Fruit fly (Drosophila melanogaster) whole organism, prepupa: ENCODE data around the gene CG3191.

Source experiments
- Blimp-1 ChIP-seq: fragments of 200-800 bp; sonication (Bioruptor generic); optimal IDR thresholded peaks from 3 replicates; lab custom pipeline; 2017; ENCODE audit warnings: missing biosample characterization, missing genetic modification characterization, mild to moderate bottlenecking, moderate library complexity, missing genetic modification reagents
- CG10669 ChIP-seq: fragments of 200-800 bp; sonication (Bioruptor generic); optimal IDR thresholded peaks from 3 replicates; lab custom pipeline; 2018; ENCODE audit warnings: missing biosample characterization, mild to moderate bottlenecking, missing genetic modification characterization, moderate library complexity
- CG11762 ChIP-seq: fragments of 200-800 bp; sonication (Bioruptor generic); optimal IDR thresholded peaks from 3 replicates; lab custom pipeline; 2016; ENCODE audit warnings: missing biosample characterization, missing genetic modification characterization; ENCODE audit not compliant: insufficient read depth
- CG11902 ChIP-seq: fragments of 200-800 bp; sonication (Bioruptor generic); optimal IDR thresholded peaks from 3 replicates; lab custom pipeline; 2016; ENCODE audit warnings: missing biosample characterization, missing genetic modification characterization
- CG15336 ChIP-seq: fragments of 200-800 bp; sonication (Bioruptor generic); IDR thresholded peaks from 2 replicates; pipeline ENCODE4 v1.3.6; 2022; ENCODE audit warnings: missing biosample characterization, missing genetic modification characterization
- CG1621 ChIP-seq: fragments of 200-800 bp; sonication (Bioruptor generic); optimal IDR thresholded peaks from 3 replicates; lab custom pipeline; 2018; ENCODE audit warnings: missing biosample characterization, mild to moderate bottlenecking, missing genetic modification characterization
- CG3032 ChIP-seq: fragments of 200-800 bp; optimal IDR thresholded peaks from 2 replicates; lab custom pipeline; 2019; ENCODE audit warnings: missing biosample characterization, mild to moderate bottlenecking, missing genetic modification characterization, moderate library complexity
- CG31627 ChIP-seq: fragments of 200-800 bp; sonication (Bioruptor generic); optimal IDR thresholded peaks from 3 replicates; lab custom pipeline; 2016; ENCODE audit warnings: missing biosample characterization, missing genetic modification characterization
- CG32006 ChIP-seq: fragments of 200-800 bp; sonication (Bioruptor generic); optimal IDR thresholded peaks from 3 replicates; lab custom pipeline; 2017; ENCODE audit warnings: missing biosample characterization, mild to moderate bottlenecking, missing genetic modification characterization
- CG34406 ChIP-seq: fragments of 200-800 bp; sonication (Bioruptor generic); optimal IDR thresholded peaks from 3 replicates; lab custom pipeline; 2016; ENCODE audit warnings: missing biosample characterization, missing genetic modification characterization
- CG4318 ChIP-seq: fragments of 200-800 bp; sonication (Bioruptor generic); optimal IDR thresholded peaks from 3 replicates; lab custom pipeline; 2017; ENCODE audit warnings: missing biosample characterization, mild to moderate bottlenecking, missing genetic modification characterization
- CG6276 ChIP-seq: fragments of 200-800 bp; sonication (Bioruptor generic); optimal IDR thresholded peaks from 2 replicates; lab custom pipeline; 2017; ENCODE audit warnings: missing biosample characterization, mild to moderate bottlenecking, missing genetic modification characterization
- CG6792 ChIP-seq: fragments of 200-800 bp; sonication (Bioruptor generic); optimal IDR thresholded peaks from 3 replicates; lab custom pipeline; 2016; ENCODE audit warnings: missing biosample characterization, missing genetic modification characterization
- CG8119 ChIP-seq: fragments of 200-800 bp; sonication (Bioruptor generic); IDR thresholded peaks from 3 replicates; pipeline ENCODE4 v1.3.6; 2022; ENCODE audit warnings: missing biosample characterization, missing genetic modification characterization
- CG8319 ChIP-seq: fragments of 200-800 bp; sonication (Bioruptor generic); optimal IDR thresholded peaks from 3 replicates; lab custom pipeline; 2016; ENCODE audit warnings: missing biosample characterization, missing genetic modification characterization
- CG8632 ChIP-seq: fragments of 200-800 bp; sonication (Bioruptor generic); optimal IDR thresholded peaks from 3 replicates; lab custom pipeline; 2016; ENCODE audit warnings: missing biosample characterization, missing genetic modification characterization
- CG9139 ChIP-seq: fragments of 200-800 bp; sonication (Bioruptor generic); optimal IDR thresholded peaks from 3 replicates; lab custom pipeline; 2017; ENCODE audit warnings: missing biosample characterization, mild to moderate bottlenecking, missing genetic modification characterization
- Eip75B ChIP-seq: fragments of 200-800 bp; sonication (Bioruptor generic); optimal IDR thresholded peaks from 3 replicates; lab custom pipeline; 2016; ENCODE audit warnings: missing biosample characterization, missing genetic modification characterization
- Ets21C ChIP-seq: fragments of 200-800 bp; sonication (Bioruptor generic); optimal IDR thresholded peaks from 3 replicates; lab custom pipeline; 2016; ENCODE audit warnings: missing biosample characterization, missing genetic modification characterization
- Gug ChIP-seq: fragments of 200-800 bp; sonication (Bioruptor generic); IDR thresholded peaks from 2 replicates; pipeline ENCODE4 v1.3.6; 2022; ENCODE audit warnings: missing biosample characterization, missing genetic modification characterization
- Hr38 ChIP-seq: sonication (Bioruptor generic); optimal IDR thresholded peaks from 2 replicates; lab custom pipeline; 2016; ENCODE audit warnings: missing biosample characterization, missing genetic modification characterization
- Hr39 ChIP-seq: fragments of 200-800 bp; sonication (Bioruptor generic); optimal IDR thresholded peaks from 2 replicates; lab custom pipeline; 2016; ENCODE audit warnings: missing biosample characterization, missing genetic modification characterization
- Lpt ChIP-seq: fragments of 200-800 bp; sonication (Bioruptor generic); optimal IDR thresholded peaks from 3 replicates; lab custom pipeline; 2016; ENCODE audit warnings: missing biosample characterization, missing genetic modification characterization
- Met ChIP-seq: fragments of 200-800 bp; sonication (Bioruptor generic); optimal IDR thresholded peaks from 3 replicates; lab custom pipeline; 2016; ENCODE audit warnings: missing biosample characterization, missing genetic modification characterization
- Smox ChIP-seq: fragments of 200-800 bp; sonication (Bioruptor generic); optimal IDR thresholded peaks from 3 replicates; lab custom pipeline; 2016; ENCODE audit warnings: missing biosample characterization, missing genetic modification characterization
- Sox14 ChIP-seq: fragments of 200-800 bp; sonication (Bioruptor generic); optimal IDR thresholded peaks from 3 replicates; lab custom pipeline; 2016; ENCODE audit warnings: missing biosample characterization, missing genetic modification characterization
- Sox15 ChIP-seq: fragments of 200-800 bp; sonication (Bioruptor generic); optimal IDR thresholded peaks from 3 replicates; lab custom pipeline; 2016; ENCODE audit warnings: missing biosample characterization, missing genetic modification characterization
- achi ChIP-seq: fragments of 200-800 bp; sonication (Bioruptor generic); optimal IDR thresholded peaks from 3 replicates; lab custom pipeline; 2016; ENCODE audit warnings: missing biosample characterization, missing genetic modification characterization
- acj6 ChIP-seq: fragments of 200-800 bp; sonication (Bioruptor generic); optimal IDR thresholded peaks from 3 replicates; lab custom pipeline; 2016; ENCODE audit warnings: missing biosample characterization, missing genetic modification characterization
- cyc ChIP-seq: fragments of 200-800 bp; sonication (Bioruptor generic); optimal IDR thresholded peaks from 3 replicates; lab custom pipeline; 2016; ENCODE audit warnings: missing biosample characterization, missing genetic modification characterization
- dac ChIP-seq: fragments of 200-800 bp; sonication (Bioruptor generic); optimal IDR thresholded peaks from 2 replicates; lab custom pipeline; 2017; ENCODE audit warnings: missing biosample characterization, mild to moderate bottlenecking, missing genetic modification characterization
- dsx ChIP-seq: fragments of 200-800 bp; optimal IDR thresholded peaks from 3 replicates; lab custom pipeline; 2019; ENCODE audit warnings: missing biosample characterization, mild to moderate bottlenecking, missing genetic modification characterization, moderate library complexity; ENCODE audit not compliant: poor library complexity, severe bottlenecking
- eg ChIP-seq: fragments of 200-800 bp; sonication (Bioruptor generic); IDR thresholded peaks from 3 replicates; pipeline ENCODE4 v1.3.6; 2022; ENCODE audit warnings: missing biosample characterization, missing genetic modification characterization
- fd59A ChIP-seq: fragments of 200-800 bp; sonication (Bioruptor generic); optimal IDR thresholded peaks from 2 replicates; lab custom pipeline; 2017; ENCODE audit warnings: missing biosample characterization, mild to moderate bottlenecking, missing genetic modification characterization, missing genetic modification reagents
- fd85E ChIP-seq: fragments of 200-800 bp; sonication (Bioruptor generic); optimal IDR thresholded peaks from 3 replicates; lab custom pipeline; 2016; ENCODE audit warnings: missing biosample characterization, missing genetic modification characterization
- lz ChIP-seq: fragments of 200-800 bp; sonication (Bioruptor generic); optimal IDR thresholded peaks from 3 replicates; lab custom pipeline; 2016; ENCODE audit warnings: missing biosample characterization, missing genetic modification characterization
- net ChIP-seq: fragments of 200-800 bp; sonication (Bioruptor generic); optimal IDR thresholded peaks from 3 replicates; lab custom pipeline; 2016; ENCODE audit warnings: missing biosample characterization, missing genetic modification characterization
- pdm3 ChIP-seq: fragments of 200-800 bp; sonication (Bioruptor generic); optimal IDR thresholded peaks from 3 replicates; lab custom pipeline; 2016; ENCODE audit warnings: missing biosample characterization, missing genetic modification characterization
- salr ChIP-seq, 2 experiments: fragments of 200-800 bp; sonication (Bioruptor generic); optimal IDR thresholded peaks; 3 replicates each; lab custom pipeline; 2016 to 2018; ENCODE audit warnings: missing biosample characterization in 2 of 2, missing genetic modification characterization in 2 of 2, mild to moderate bottlenecking in 1 of 2
- spab ChIP-seq: fragments of 200-800 bp; sonication (Bioruptor generic); optimal IDR thresholded peaks from 2 replicates; lab custom pipeline; 2017; ENCODE audit warnings: missing biosample characterization, mild to moderate bottlenecking, missing genetic modification characterization, missing genetic modification reagents
- ss ChIP-seq, 2 experiments: fragments of 200-800 bp; sonication (Bioruptor generic); optimal IDR thresholded peaks; 2 replicates in 1 of 2; 3 replicates in 1 of 2; lab custom pipeline; 2017 to 2018; ENCODE audit warnings: mild to moderate bottlenecking in 2 of 2, missing biosample characterization in 2 of 2, missing genetic modification characterization in 2 of 2, moderate library complexity in 1 of 2
- topi ChIP-seq: fragments of 200-800 bp; sonication (Bioruptor generic); optimal IDR thresholded peaks from 3 replicates; lab custom pipeline; 2016; ENCODE audit warnings: missing biosample characterization, missing genetic modification characterization
- vri ChIP-seq: fragments of 200-800 bp; sonication (Bioruptor generic); optimal IDR thresholded peaks from 3 replicates; lab custom pipeline; 2016; ENCODE audit warnings: missing biosample characterization, mild to moderate bottlenecking, missing genetic modification characterization

CG3191 gene

DNA sequence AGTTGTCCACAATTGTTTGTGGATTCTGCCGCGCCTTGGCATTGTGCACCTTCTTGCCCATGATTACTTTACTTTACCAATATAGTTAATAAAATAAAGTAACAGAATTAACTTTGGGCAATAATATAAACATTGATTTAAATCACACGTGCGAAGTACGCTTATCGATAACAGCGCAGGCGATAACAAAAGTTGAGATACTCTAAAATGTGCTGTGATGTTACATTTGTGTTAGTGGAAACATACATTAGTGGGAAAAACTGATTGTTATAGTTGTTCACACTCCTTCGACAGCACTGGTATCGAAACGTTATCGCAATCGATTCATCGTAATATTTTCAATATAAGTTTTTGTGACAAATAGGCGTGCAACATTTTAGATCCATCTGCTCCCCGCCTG is 10.0 kb downstream of the CG3191 start, which contains the start of gene kz:
Gene kz, minus strand, starts transcription at position 194 of the 400 bp plus-strand sequence.
- TF ChIP-seq cyc (GFP tag; lab: Kevin White, UChicago), result no peak
- TF ChIP-seq Blimp-1 (GFP tag; lab: Kevin White, UChicago), result no peak
- no peak for TF ChIP-seq Gug (GFP tag; lab: Robert Waterston, UW)
- no peak for TF ChIP-seq net

- TF ChIP-seq CG6276, result no peak
- TF ChIP-seq CG15336 (GFP tag; lab: Robert Waterston, UW), result 0 out of 2 replicates have a peak, but pooled peaks have one; percentile 17
Measured at dm6 chrX:2225138-2225537, 26.7 kb downstream of the CG3191 start, which contains the start of gene pcx. pcx (plus strand) TSS chrX:2225296.

dm6 chrX:2223454-2223853 is 28.3 kb downstream of the CG3191 start, which contains the start of gene CG14052:
CG14052 (plus strand) TSS chrX:2223754.
- TF ChIP-seq Hr38 (GFP tag; lab: Kevin White, UChicago), result no peak
- no peak for TF ChIP-seq CG11902 (GFP tag; lab: Kevin White, UChicago)
- TF ChIP-seq CG8319 (GFP tag; lab: Kevin White, UChicago), result no peak
- TF ChIP-seq lz (GFP tag; lab: Kevin White, UChicago), result no peak

DNA sequence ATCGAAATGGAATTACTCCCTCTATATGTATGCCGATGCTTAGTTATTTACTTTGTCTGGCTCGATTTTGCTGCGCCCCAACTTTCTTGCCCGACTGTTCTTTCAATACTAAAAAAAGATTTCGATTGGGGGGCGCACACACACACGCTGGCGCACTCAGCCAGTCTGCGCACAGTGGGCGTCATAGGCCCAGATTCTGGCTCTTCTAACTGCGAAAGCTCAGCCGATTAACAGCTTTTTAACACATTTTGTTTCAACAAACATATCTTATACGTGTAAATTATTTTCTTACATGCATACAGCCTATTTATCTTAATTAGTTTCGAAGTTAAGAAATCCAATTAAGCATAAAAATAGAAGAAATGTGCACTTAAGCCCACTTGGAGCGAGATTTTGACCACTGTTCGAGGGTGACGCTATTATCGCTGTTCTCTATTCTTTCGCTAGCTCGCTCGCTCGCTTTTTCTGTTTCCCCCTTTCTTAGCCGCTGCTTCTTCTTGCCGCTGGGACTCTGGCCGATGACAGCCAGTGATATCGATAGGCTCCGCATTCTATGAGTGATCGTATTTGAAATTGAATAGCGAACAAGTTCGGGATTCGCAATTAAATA is 29.5 kb downstream of the CG3191 start, which contains the start of gene Vinc:
Gene Vinc, minus strand, starts transcription at position 387 of the 610 bp plus-strand sequence.
- TF ChIP-seq CG32006 (GFP tag; lab: Kevin White, UChicago) (peak; percentile 78), CG3032 (tag; lab: Kevin White, UChicago) (peak; percentile 92), vri (peak; percentile 56), CG8119 (GFP tag; lab: Robert Waterston, UW) (peak; percentile 84), CG11902 (GFP tag; lab: Kevin White, UChicago) (peak; percentile 79), Blimp-1 (GFP tag; lab: Kevin White, UChicago) (peak; percentile 71), Hr38 (GFP tag; lab: Kevin White, UChicago) (no peak), achi (no peak), Smox (GFP tag; lab: Kevin White, UChicago) (no peak), CG34406 (GFP tag; lab: Kevin White, UChicago) (peak; percentile 73), CG10669 (GFP tag; lab: Kevin White, UChicago) (peak; percentile 93), net (peak; percentile 89), CG4318 (GFP tag; lab: Kevin White, UChicago) (no peak), lz (GFP tag; lab: Kevin White, UChicago) (peak; percentile 77), salr (GFP tag; optimal IDR thresholded peaks at IDR 0.05; lab: Kevin White, UChicago) (peak in 1 of 2 experiments; percentile 37), Gug (GFP tag; lab: Robert Waterston, UW) (peak; percentile 82), acj6 (GFP tag; lab: Kevin White, UChicago) (no peak), Sox14 (peak; percentile 82), Sox15 (GFP tag; lab: Kevin White, UChicago) (peak; percentile 67), CG6792 (GFP tag; lab: Kevin White, UChicago) (peak; percentile 81), eg (GFP tag; lab: Robert Waterston, UW) (peak; percentile 86), dsx (GFP tag; lab: Kevin White, UChicago) (peak; percentile 89), cyc (GFP tag; lab: Kevin White, UChicago) (peak; percentile 88), ss (GFP tag; optimal IDR thresholded peaks at IDR 0.05; lab: Kevin White, UChicago) (peak; percentile 89 to 93), Eip75B (GFP tag; lab: Kevin White, UChicago) (peak; percentile 94), dac (GFP tag; lab: Kevin White, UChicago) (peak; percentile 58), pdm3 (GFP tag; lab: Kevin White, UChicago) (no peak), CG8319 (GFP tag; lab: Kevin White, UChicago) (peak; percentile 85), Met (GFP tag; lab: Kevin White, UChicago) (peak; percentile 92), CG8632 (GFP tag; lab: Kevin White, UChicago) (peak; percentile 84), Ets21C (GFP tag; lab: Kevin White, UChicago) (peak; percentile 68), Hr39 (GFP tag; lab: Kevin White, UChicago) (peak; percentile 79), CG31627 (peak; percentile 74), fd85E (GFP tag; lab: Kevin White, UChicago) (no peak), fd59A (GFP tag; lab: Kevin White, UChicago) (peak; percentile 69), CG9139 (GFP tag; lab: Kevin White, UChicago) (peak; percentile 75), CG11762 (GFP tag; lab: Kevin White, UChicago) (peak; percentile 91), spab (GFP tag; lab: Kevin White, UChicago) (peak; percentile 87), CG1621 (tag; lab: Kevin White, UChicago) (peak; percentile 73), topi (GFP tag; lab: Kevin White, UChicago) (peak; percentile 90), Lpt (GFP tag; lab: Kevin White, UChicago) (peak; percentile 70)
